Worm (Caenorhabditis elegans) whole organism, L4 larva: ENCODE measurements around the gene F26F12.2.

Source experiments
- egl-27 ChIP-seq: sonication (generic microtip); optimal IDR thresholded peaks from 3 replicates; lab custom pipeline; 2017; ENCODE audit warnings: missing biosample characterization, missing genetic modification reagents, missing genetic modification characterization
- lin-39 ChIP-seq: fragments of 150-350 bp; optimal IDR thresholded peaks from 2 replicates; lab custom pipeline; 2014; ENCODE audit warnings: missing biosample characterization, missing genetic modification reagents, missing genetic modification characterization
- ztf-11 ChIP-seq: fragments of 150-350 bp; optimal IDR thresholded peaks from 2 replicates; lab custom pipeline; 2014; ENCODE audit warnings: missing biosample characterization, missing genetic modification characterization

- TF ChIP-seq lin-39 (tag; lab: Kevin White, UChicago), result no peak
- TF ChIP-seq egl-27 (tag; lab: Kevin White, UChicago), result no peak
- no peak for TF ChIP-seq ztf-11 (tag; lab: Kevin White, UChicago)
Observed at ce11 chrV:5843415-5844337, 5.3 kb upstream of the F26F12.2 start.
